Worm (Caenorhabditis elegans): ENCODE measurements around the gene nhr-95.
"Not testable (repeated sequence)": the region's sequence is repeated elsewhere in the genome, so short reads cannot be mapped to it uniquely, and the experiment has no call there.

The nhr-95 gene

DNA sequence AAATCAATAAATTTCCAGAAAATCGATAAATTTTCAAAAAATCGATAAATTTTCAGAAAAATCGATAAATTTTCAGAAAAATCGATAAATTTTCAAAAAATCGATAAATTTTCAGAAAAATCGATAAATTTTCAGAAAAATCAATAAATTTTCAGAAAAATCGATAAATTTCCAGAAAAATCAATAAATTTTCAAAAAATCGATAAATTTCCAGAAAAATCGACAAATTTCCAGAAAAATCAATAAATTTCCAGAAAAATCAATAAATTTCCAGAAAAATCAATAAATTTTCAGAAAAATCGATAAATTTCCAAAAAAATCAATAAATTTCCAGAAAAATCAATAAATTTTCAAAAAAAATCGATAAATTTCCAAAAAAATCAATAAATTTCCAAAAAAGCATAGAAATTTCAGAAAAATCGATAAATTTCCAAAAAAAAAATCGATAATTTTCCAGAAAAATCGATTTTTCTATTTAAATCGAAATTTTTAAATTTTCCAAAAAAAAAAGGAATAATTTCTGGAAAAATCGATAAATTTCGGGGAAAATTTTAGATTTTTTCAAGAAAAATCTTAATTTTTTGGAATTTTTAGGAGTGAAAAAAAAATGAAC, 19.3 kb upstream of the nhr-95 start, which contains the start of gene zhp-4:
Gene zhp-4, minus strand, starts transcription at position 198 of the 613 bp plus-strand sequence.
- not testable (repeated sequence) for TF ChIP-seq mes-4 (tag; optimal IDR thresholded peaks at IDR 0.05); madf-8 (GFP tag; conservative IDR thresholded peaks at IDR 0.05); nfyb-1 (GFP tag; IDR thresholded peaks at IDR 0.05)

- no peak for TF ChIP-seq B0261.1 (tag; optimal IDR thresholded peaks at IDR 0.05)
Observed at ce11 chrV:19099504-19099903, 17.1 kb upstream of the nhr-95 start.

DNA sequence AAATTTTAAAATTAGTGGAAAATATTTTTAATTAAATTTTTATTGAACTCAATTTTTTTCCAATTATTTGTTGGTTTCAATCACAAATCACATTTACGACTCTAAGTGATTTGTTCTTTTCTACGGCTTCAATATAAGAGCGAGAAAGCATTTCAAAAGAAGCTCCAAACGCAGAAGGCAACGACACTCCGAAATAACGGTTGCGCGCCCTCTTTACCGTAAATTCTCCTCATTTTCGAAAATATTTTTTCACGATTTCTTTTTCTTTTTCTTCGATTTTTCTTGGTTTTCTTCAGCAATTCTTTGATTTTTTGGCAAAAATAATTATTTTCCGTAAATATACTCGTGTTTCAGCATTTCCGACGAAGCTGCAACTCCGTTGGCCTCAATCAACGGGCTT, 12.1 kb upstream of the nhr-95 start:
- TF ChIP-seq attf-3 (GFP tag; conservative IDR thresholded peaks at IDR 0.05): peak; percentile 69

ce11 chrV:19090885-19091284, 8.4 kb upstream of the nhr-95 start:
- TF ChIP-seq nhr-80 (tag; optimal IDR thresholded peaks at IDR 0.05) (no peak), egl-44 (GFP tag; IDR thresholded peaks at IDR 0.05) (no peak), egrh-3 (GFP tag; IDR thresholded peaks at IDR 0.05) (peak; percentile 33; the same call in 1 of the 2 replicates), pha-4 (tag; optimal IDR thresholded peaks at IDR 0.05) (no peak), dox-1 (GFP tag; IDR thresholded peaks at IDR 0.05) (no peak), Y56A3A.18 (GFP tag; IDR thresholded peaks at IDR 0.05) (no peak), madf-6 (GFP tag; IDR thresholded peaks at IDR 0.05) (no peak), tbx-9 (tag; optimal IDR thresholded peaks at IDR 0.05; ENCODE audit: borderline replicate concordance) (no peak), ekl-4 (GFP tag; IDR thresholded peaks at IDR 0.05) (no peak), aptf-3 (GFP tag; IDR thresholded peaks at IDR 0.05) (no peak), hmg-20 (GFP tag; IDR thresholded peaks at IDR 0.05) (no peak), tbp1 (GFP tag; optimal IDR thresholded peaks at IDR 0.05) (peak; percentile 21), somi-1 (GFP tag; optimal IDR thresholded peaks at IDR 0.05) (no peak), hsf-1 (GFP tag; IDR thresholded peaks at IDR 0.05) (no peak), die-1 (tag; optimal IDR thresholded peaks at IDR 0.05) (no peak), ztf-22 (GFP tag; optimal IDR thresholded peaks at IDR 0.05) (no peak), repo-1 (tag; optimal IDR thresholded peaks at IDR 0.05) (no peak), rpc-1 (optimal IDR thresholded peaks at IDR 0.05) (no peak), rpc-1 (tag; optimal IDR thresholded peaks at IDR 0.05) (peak; percentile 41), K11D2.4 (GFP tag; IDR thresholded peaks at IDR 0.05) (no peak)

DNA sequence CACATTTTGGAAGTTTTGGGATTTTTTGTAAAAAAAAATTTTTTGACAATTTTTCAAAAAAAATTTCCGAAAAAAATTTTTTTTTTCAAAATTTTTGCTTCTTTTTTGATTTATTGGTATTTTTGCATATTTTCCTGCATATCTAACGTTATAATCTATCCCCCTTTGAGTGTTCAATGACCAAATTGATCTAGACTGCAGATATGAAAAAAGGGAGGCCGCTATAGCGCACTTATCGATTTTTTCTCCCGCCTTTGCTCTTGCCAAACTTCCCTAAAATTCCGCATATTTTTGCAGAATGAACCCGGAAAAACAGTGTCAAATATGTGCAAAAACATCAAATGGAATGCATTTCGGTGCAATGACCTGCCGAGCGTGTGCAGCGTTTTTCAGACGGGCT, 5.0 kb upstream of the nhr-95 start, which contains the start of gene nhr-145:
Gene nhr-145, plus strand, starts transcription at position 298 of the 400 bp plus-strand sequence.
- TF ChIP-seq lin-35 (GFP tag; optimal IDR thresholded peaks at IDR 0.05) (no peak), ztf-18 (tag; optimal IDR thresholded peaks at IDR 0.05) (no peak), unc-130 (GFP tag; optimal IDR thresholded peaks at IDR 0.05) (no peak)

DNA sequence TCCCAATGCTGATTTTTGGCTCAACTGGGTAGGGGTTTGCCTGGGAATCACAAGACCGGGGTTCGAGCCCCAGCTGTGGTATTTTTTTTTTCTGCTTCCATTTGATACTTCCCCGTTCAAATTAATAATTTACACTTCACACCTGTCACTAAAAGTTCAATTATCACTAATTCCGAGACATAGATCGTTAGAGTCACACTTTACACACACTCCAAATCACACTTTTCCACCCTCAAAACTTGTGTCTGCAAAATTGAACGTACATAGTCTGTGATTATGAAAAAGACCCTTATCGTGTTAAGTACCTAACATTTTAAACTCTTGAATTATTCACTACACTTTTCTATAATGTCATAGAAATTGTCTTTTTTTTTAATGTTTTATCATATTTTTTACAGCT, 1.3 kb upstream of the nhr-95 start:
- TF ChIP-seq rpc-1 (optimal IDR thresholded peaks at IDR 0.05): peak; percentile 9
- TF ChIP-seq rpc-1 (tag; optimal IDR thresholded peaks at IDR 0.05): peak; percentile 51
- TF ChIP-seq nhr-80 (tag; optimal IDR thresholded peaks at IDR 0.05): peak; percentile 54
- TF ChIP-seq tbp1 (GFP tag; optimal IDR thresholded peaks at IDR 0.05): peak; percentile 43
- no peak for TF ChIP-seq T07F8.4 (tag; optimal IDR thresholded peaks at IDR 0.05)

- no peak for TF ChIP-seq hlh-26 (GFP tag; conservative IDR thresholded peaks at IDR 0.05)
- no peak for TF ChIP-seq Y56A3A.18 (GFP tag; IDR thresholded peaks at IDR 0.05)
- no peak for TF ChIP-seq dpl-1 (GFP tag; optimal IDR thresholded peaks at IDR 0.05)
- TF ChIP-seq nhr-120 (GFP tag; IDR thresholded peaks at IDR 0.05): no peak
- no peak for TF ChIP-seq mcd-1 (GFP tag; IDR thresholded peaks at IDR 0.05)
- no peak for TF ChIP-seq nhr-27 (tag; optimal IDR thresholded peaks at IDR 0.05)
- TF ChIP-seq let-607 (tag; optimal IDR thresholded peaks at IDR 0.05): no peak
- no peak for TF ChIP-seq egrh-3 (GFP tag; IDR thresholded peaks at IDR 0.05)
- TF ChIP-seq Y53G8AR.9 (GFP tag; conservative IDR thresholded peaks at IDR 0.05): no peak
- no peak for TF ChIP-seq ceh-91 (GFP tag; IDR thresholded peaks at IDR 0.05)
- TF ChIP-seq egl-18 (GFP tag; IDR thresholded peaks at IDR 0.05): no peak
- TF ChIP-seq attf-5 (GFP tag; optimal IDR thresholded peaks at IDR 0.05): no peak
Observed at ce11 chrV:19076835-19077234, 5.6 kb downstream of the nhr-95 start.
